Worm (Caenorhabditis elegans): ENCODE data around the gene dyf-17.
A peak's percentile ranks its signal among the peaks of the same experiment; 100 is the strongest.

Gene dyf-17

DNA sequence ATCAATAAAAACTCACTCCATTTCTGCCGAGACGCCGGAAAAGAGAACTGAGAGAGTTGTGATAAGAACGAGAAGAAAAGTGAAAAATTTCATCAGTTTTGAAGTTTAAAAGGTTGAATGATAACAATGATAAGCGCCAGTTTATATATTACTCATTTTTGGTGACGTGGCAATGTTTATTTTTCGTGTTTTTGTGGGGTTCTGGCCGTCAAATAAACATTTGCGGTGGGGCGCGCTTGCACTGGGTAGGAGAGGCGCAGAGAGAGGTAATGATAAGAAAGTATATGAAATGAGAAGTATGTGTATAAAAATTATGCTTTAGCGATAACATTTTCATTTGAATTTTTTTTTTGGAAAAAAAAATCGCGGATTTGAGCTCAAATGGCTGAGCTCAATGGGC, 31.3 kb downstream of the dyf-17 start, which contains the start of gene Y39B6A.5 (continued):
- TF ChIP-seq unc-98 (GFP tag; IDR thresholded peaks at IDR 0.05) (no peak), nhr-19 (GFP tag; conservative IDR thresholded peaks at IDR 0.05) (peak; percentile 51), swsn-7 (tag; optimal IDR thresholded peaks at IDR 0.05) (peak; percentile 14), nhr-11 (tag; optimal IDR thresholded peaks at IDR 0.05) (no peak), aha-1 (tag; optimal IDR thresholded peaks at IDR 0.05) (no peak), nhr-77 (tag; optimal IDR thresholded peaks at IDR 0.05) (peak; percentile 23), Y116A8C.19 (tag; optimal IDR thresholded peaks at IDR 0.05; ENCODE audit: borderline replicate concordance) (no peak), mab-9 (GFP tag; IDR thresholded peaks at IDR 0.05) (no peak), unc-30 (tag; optimal IDR thresholded peaks at IDR 0.05) (no peak), fkh-8 (tag; optimal IDR thresholded peaks at IDR 0.05) (no peak), pqm-1 (tag; optimal IDR thresholded peaks at IDR 0.05) (peak; percentile 82), sup-37 (GFP tag; optimal IDR thresholded peaks at IDR 0.05) (no peak), hpl-2 (GFP tag; optimal IDR thresholded peaks at IDR 0.05) (peak; percentile 25), elt-2 (tag; optimal IDR thresholded peaks at IDR 0.05) (peak; percentile 100), lir-3 (tag; optimal IDR thresholded peaks at IDR 0.05; ENCODE audit: poor library complexity) (no peak), nhr-71 (tag; optimal IDR thresholded peaks at IDR 0.05) (peak; percentile 64), C34B4.2 (tag; optimal IDR thresholded peaks at IDR 0.05) (no peak), blmp-1 (tag; optimal IDR thresholded peaks at IDR 0.05) (peak; percentile 19), tlp-1 (tag; optimal IDR thresholded peaks at IDR 0.05) (peak; percentile 54), pax-3 (tag; optimal IDR thresholded peaks at IDR 0.05) (peak; percentile 80), lin-15B (tag; optimal IDR thresholded peaks at IDR 0.05) (no peak), tbx-2 (tag; optimal IDR thresholded peaks at IDR 0.05) (no peak), nhr-20 (tag; optimal IDR thresholded peaks at IDR 0.05) (peak; percentile 69), sox-4 (tag; optimal IDR thresholded peaks at IDR 0.05) (no peak), dsc-1 (tag; optimal IDR thresholded peaks at IDR 0.05) (no peak), jun-1 (tag; optimal IDR thresholded peaks at IDR 0.05) (peak; percentile 79), ceh-82 (tag; optimal IDR thresholded peaks at IDR 0.05) (no peak), C04F5.9 (tag; optimal IDR thresholded peaks at IDR 0.05) (no peak), unc-62 (GFP tag; optimal IDR thresholded peaks at IDR 0.05) (no peak), hlh-4 (tag; optimal IDR thresholded peaks at IDR 0.05) (no peak), C16A3.4 (tag; optimal IDR thresholded peaks at IDR 0.05) (no peak), dpl-1 (GFP tag; optimal IDR thresholded peaks at IDR 0.05) (peak in 1 of 3 experiments; percentile 20), ama-1 (optimal IDR thresholded peaks at IDR 0.05) (no peak), elt-3 (tag; optimal IDR thresholded peaks at IDR 0.05) (peak in 1 of 6 experiments; percentile 53), zip-4 (GFP tag; optimal IDR thresholded peaks at IDR 0.05) (no peak), efl-3 (GFP tag; optimal IDR thresholded peaks at IDR 0.05) (no peak), skn-1 (tag; optimal IDR thresholded peaks at IDR 0.05) (peak; percentile 0), lin-14 (GFP tag; optimal IDR thresholded peaks at IDR 0.05) (peak; percentile 61), ceh-8 (GFP tag; optimal IDR thresholded peaks at IDR 0.05) (no peak), ztf-11 (tag; optimal IDR thresholded peaks at IDR 0.05) (no peak), alr-1 (tag; optimal IDR thresholded peaks at IDR 0.05; ENCODE audit: borderline replicate concordance) (no peak), ceh-63 (GFP tag; optimal IDR thresholded peaks at IDR 0.05) (no peak), mef-2 (tag; optimal IDR thresholded peaks at IDR 0.05) (no peak), egl-13 (tag; optimal IDR thresholded peaks at IDR 0.05) (no peak)

DNA sequence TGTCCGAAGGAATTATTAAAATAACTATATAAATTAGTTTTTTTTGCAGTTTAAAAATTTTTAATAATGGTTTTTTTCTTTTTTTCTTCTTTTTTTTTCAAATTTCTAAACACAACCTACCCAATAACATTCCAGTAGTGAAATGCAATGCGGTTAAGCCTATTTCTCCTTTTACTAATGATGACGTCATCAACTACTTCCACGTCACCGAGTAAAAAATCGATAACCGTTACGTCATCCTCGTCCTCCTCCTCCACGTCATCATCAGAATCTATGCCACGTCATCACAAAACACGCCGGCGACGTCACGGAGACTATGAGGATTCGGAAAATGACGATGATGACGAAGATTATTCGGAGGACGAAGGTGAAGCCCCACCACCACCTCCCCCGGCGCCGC, 47.3 kb downstream of the dyf-17 start, which contains the start of gene hot-2:
hot-2 (plus strand) TSS at position 134 of the 400 bp plus-strand sequence.
- TF ChIP-seq jun-1 (tag; optimal IDR thresholded peaks at IDR 0.05) (no peak), nhr-84 (tag; optimal IDR thresholded peaks at IDR 0.05) (no peak), mef-2 (tag; optimal IDR thresholded peaks at IDR 0.05) (no peak), efl-1 (optimal IDR thresholded peaks at IDR 0.05) (no peak), efl-1 (GFP tag; optimal IDR thresholded peaks at IDR 0.05 in 1 of 2) (peak in 1 of 2 experiments; percentile 2), ceh-82 (tag; optimal IDR thresholded peaks at IDR 0.05) (no peak), ceh-63 (GFP tag; optimal IDR thresholded peaks at IDR 0.05) (no peak), egl-27 (tag; optimal IDR thresholded peaks at IDR 0.05) (no peak), ceh-8 (GFP tag; optimal IDR thresholded peaks at IDR 0.05) (no peak)

All from whole organism, L1 larva.